Fruit fly (Drosophila melanogaster) S2 (cell line): ENCODE data around the gene vilya.

Experiments
- CG8478 ChIP-seq: fragments of >200 bp; optimal IDR thresholded peaks from 2 replicates; lab custom pipeline; 2018
- CTCF ChIP-seq, 2 experiments: fragments of >200 bp; optimal IDR thresholded peaks; 2 replicates each; lab custom pipeline; 2018

DNA sequence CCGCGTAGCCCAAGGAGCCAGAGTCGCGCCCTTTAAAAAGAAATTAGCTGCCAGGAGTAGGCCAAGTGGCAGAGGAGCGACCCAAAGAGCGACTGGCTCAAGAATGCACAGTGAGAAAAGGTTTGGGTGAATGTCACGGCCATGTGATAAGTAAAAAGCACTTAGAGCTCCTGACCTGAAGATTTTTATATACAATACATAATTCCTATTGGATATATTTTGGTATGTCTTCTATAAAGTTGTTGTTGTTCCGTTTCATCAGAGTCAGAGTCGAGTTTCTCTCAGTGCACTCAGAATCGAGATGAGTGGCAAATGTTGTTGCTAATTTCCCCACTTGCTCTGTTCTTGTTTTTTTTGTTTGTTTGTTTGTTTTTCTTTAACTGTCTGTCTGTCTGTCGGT is 34.7 kb downstream of the vilya start:
- TF ChIP-seq CTCF (optimal IDR thresholded peaks at IDR 0.05; lab: Kevin White, UChicago) (no peak), CG8478 (no peak)
